Worm (Caenorhabditis elegans): ENCODE data around the gene frm-10.

DNA sequence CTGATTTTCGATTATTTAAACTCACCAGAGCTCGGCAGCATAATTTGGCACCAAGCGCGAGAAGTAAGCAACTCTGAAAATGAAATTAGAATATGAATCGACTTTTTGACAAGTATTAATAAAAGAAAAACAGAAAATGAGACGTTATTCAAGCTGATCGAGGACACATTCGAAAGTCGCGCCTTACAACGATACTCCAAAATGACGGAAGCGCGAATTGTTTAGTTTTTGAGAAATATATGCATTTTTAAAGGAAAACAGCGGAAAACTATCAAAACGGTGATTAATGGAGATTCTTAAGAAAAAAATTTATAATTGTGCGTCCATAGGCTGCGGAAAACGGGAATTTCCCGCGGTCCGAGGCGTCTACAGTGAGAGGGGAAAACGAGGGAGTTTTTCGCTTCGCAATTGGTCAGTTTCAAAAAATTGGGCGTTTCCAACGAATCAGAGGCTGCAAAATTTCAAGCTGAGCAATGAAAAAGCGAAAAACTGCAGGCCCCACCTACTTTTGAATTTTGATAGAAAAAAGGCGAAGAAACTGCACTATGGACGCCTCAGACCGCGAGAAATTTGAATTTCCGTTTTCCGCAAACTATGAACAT is 25.4 kb upstream of the frm-10 start, which contains the start of gene mes-4:
- TF ChIP-seq ZK546.5 (tag; optimal IDR thresholded peaks at IDR 0.05): no peak
- TF ChIP-seq elt-3 (tag; optimal IDR thresholded peaks at IDR 0.05): no peak
- no peak for TF ChIP-seq daf-12 (tag; optimal IDR thresholded peaks at IDR 0.05)
- TF ChIP-seq ama-1 (optimal IDR thresholded peaks at IDR 0.05): no peak
- TF ChIP-seq pqm-1 (tag; optimal IDR thresholded peaks at IDR 0.05): no peak
- TF ChIP-seq pha-4 (tag; optimal IDR thresholded peaks at IDR 0.05): no peak
- no peak for TF ChIP-seq fos-1 (tag; optimal IDR thresholded peaks at IDR 0.05)
- no peak for TF ChIP-seq unc-62 (GFP tag; optimal IDR thresholded peaks at IDR 0.05)
- TF ChIP-seq tbx-2 (tag; optimal IDR thresholded peaks at IDR 0.05): no peak
- TF ChIP-seq ceh-28 (tag; optimal IDR thresholded peaks at IDR 0.05): no peak
- TF ChIP-seq R02D3.7 (tag; optimal IDR thresholded peaks at IDR 0.05): no peak
- TF ChIP-seq aly-2 (tag; optimal IDR thresholded peaks at IDR 0.05): no peak
- TF ChIP-seq snpc-4 (tag; optimal IDR thresholded peaks at IDR 0.05): no peak
- TF ChIP-seq nhr-76 (tag; optimal IDR thresholded peaks at IDR 0.05): no peak
